Worm (Caenorhabditis elegans) whole organism, L2 larva: Measurements from ENCODE around the gene C08F11.10.

Source experiments
- ZK546.5 ChIP-seq: sonication (generic microtip); optimal IDR thresholded peaks from 2 replicates; lab custom pipeline; 2017; ENCODE audit warnings: missing biosample characterization, missing genetic modification characterization
- ama-1 ChIP-seq: fragments of 150-350 bp; optimal IDR thresholded peaks from 2 replicates; lab custom pipeline; 2018; ENCODE audit warnings: inconsistent platforms
- ceh-16 ChIP-seq: fragments of 150-350 bp; optimal IDR thresholded peaks from 2 replicates; lab custom pipeline; 2014; ENCODE audit warnings: missing biosample characterization, missing genetic modification characterization
- lin-39 ChIP-seq: fragments of 150-350 bp; optimal IDR thresholded peaks from 2 replicates; lab custom pipeline; 2014; ENCODE audit warnings: missing biosample characterization, missing genetic modification reagents, missing genetic modification characterization
- unc-55 ChIP-seq: fragments of 150-350 bp; sonication (generic microtip); optimal IDR thresholded peaks from 3 replicates; lab custom pipeline; 2014; ENCODE audit warnings: missing biosample characterization, missing genetic modification reagents, missing genetic modification characterization

- TF ChIP-seq lin-39 (no peak), ceh-16 (tag; lab: Kevin White, UChicago) (no peak), ama-1 (lab: Kevin White, UChicago) (no peak), unc-55 (GFP tag; lab: Kevin White, UChicago) (no peak), ZK546.5 (no peak)
Observed at ce11 chrIV:13665073-13665472, 16.0 kb upstream of the C08F11.10 start.
